Worm (Caenorhabditis elegans) whole organism, L3 larva: Measurements from ENCODE around the gene gpa-6.

ENCODE experiments used
- ceh-16 ChIP-seq: sonication (generic microtip); optimal IDR thresholded peaks from 2 replicates; lab custom pipeline; 2017; ENCODE audit warnings: missing biosample characterization, missing genetic modification characterization
- egl-5 ChIP-seq: fragments of 150-350 bp; optimal IDR thresholded peaks from 2 replicates; lab custom pipeline; 2017; ENCODE audit warnings: missing biosample characterization, missing genetic modification reagents, missing genetic modification characterization, inconsistent platforms
- eor-1 ChIP-seq, 2 experiments: fragments of 150-350 bp; optimal IDR thresholded peaks; 2 replicates each; lab custom pipeline; 2014 to 2018; ENCODE audit warnings: missing biosample characterization in 2 of 2, missing genetic modification characterization in 2 of 2
- fkh-10 ChIP-seq: sonication (generic microtip); optimal IDR thresholded peaks from 2 replicates; lab custom pipeline; 2017; ENCODE audit warnings: missing biosample characterization, missing genetic modification reagents, missing genetic modification characterization
- fkh-2 ChIP-seq: fragments of 150-350 bp; optimal IDR thresholded peaks from 2 replicates; lab custom pipeline; 2014; ENCODE audit warnings: missing biosample characterization, missing genetic modification reagents, missing genetic modification characterization
- lin-39 ChIP-seq: fragments of 150-350 bp; optimal IDR thresholded peaks from 2 replicates; lab custom pipeline; 2018; ENCODE audit warnings: missing biosample characterization, missing genetic modification reagents, missing genetic modification characterization
- nhr-11 ChIP-seq: fragments of 150-350 bp; optimal IDR thresholded peaks from 2 replicates; lab custom pipeline; 2014; ENCODE audit warnings: missing biosample characterization, missing genetic modification characterization
- nhr-237 ChIP-seq: fragments of 150-350 bp; optimal IDR thresholded peaks from 2 replicates; lab custom pipeline; 2014; ENCODE audit warnings: missing biosample characterization, missing genetic modification characterization
- nhr-25 ChIP-seq: sonication (generic microtip); optimal IDR thresholded peaks from 2 replicates; lab custom pipeline; 2017; ENCODE audit warnings: missing biosample characterization, missing genetic modification characterization
- nhr-28 ChIP-seq: fragments of 150-350 bp; optimal IDR thresholded peaks from 2 replicates; lab custom pipeline; 2014; ENCODE audit warnings: missing biosample characterization, missing genetic modification characterization
- nhr-67 ChIP-seq: fragments of 150-350 bp; optimal IDR thresholded peaks from 2 replicates; lab custom pipeline; 2014; ENCODE audit warnings: missing biosample characterization, missing genetic modification characterization
- unc-39 ChIP-seq: sonication (generic microtip); optimal IDR thresholded peaks from 4 replicates; lab custom pipeline; 2017; ENCODE audit warnings: missing biosample characterization, missing genetic modification characterization
- ztf-11 ChIP-seq: fragments of 150-350 bp; optimal IDR thresholded peaks from 2 replicates; lab custom pipeline; 2014; ENCODE audit warnings: missing biosample characterization, missing genetic modification characterization

ce11 chrX:13198134-13198533, 7.1 kb downstream of the gpa-6 start:
- TF ChIP-seq nhr-237 (tag; lab: Kevin White, UChicago) (no peak), nhr-28 (no peak), ceh-16 (tag; lab: Kevin White, UChicago) (no peak), lin-39 (tag; lab: Kevin White, UChicago) (peak; percentile 0), ztf-11 (tag; lab: Kevin White, UChicago) (no peak), nhr-25 (tag; lab: Kevin White, UChicago) (no peak), nhr-11 (tag; lab: Kevin White, UChicago) (no peak), eor-1 (tag; optimal IDR thresholded peaks at IDR 0.05; lab: Kevin White, UChicago) (no peak), fkh-10 (GFP tag; lab: Kevin White, UChicago) (peak; percentile 29), unc-39 (tag; lab: Kevin White, UChicago) (no peak), egl-5 (tag; lab: Kevin White, UChicago) (no peak), fkh-2 (tag; lab: Kevin White, UChicago) (no peak), nhr-67 (tag; lab: Kevin White, UChicago) (no peak)
